Fruit fly (Drosophila melanogaster) whole organism, larva: ENCODE results near the gene CG18095.

ENCODE experiments used
- noc ChIP-seq: fragments of 200-800 bp; sonication (Bioruptor generic); optimal IDR thresholded peaks from 3 replicates; lab custom pipeline; 2019; ENCODE audit warnings: missing biosample characterization, mild to moderate bottlenecking, missing genetic modification characterization, moderate library complexity

The CG18095 gene

dm6 chr2L:14022130-14022735 lies 9.1 kb downstream of the CG18095 start:
- TF ChIP-seq noc (tag; lab: Kevin White, UChicago), result peak; percentile 85

DNA sequence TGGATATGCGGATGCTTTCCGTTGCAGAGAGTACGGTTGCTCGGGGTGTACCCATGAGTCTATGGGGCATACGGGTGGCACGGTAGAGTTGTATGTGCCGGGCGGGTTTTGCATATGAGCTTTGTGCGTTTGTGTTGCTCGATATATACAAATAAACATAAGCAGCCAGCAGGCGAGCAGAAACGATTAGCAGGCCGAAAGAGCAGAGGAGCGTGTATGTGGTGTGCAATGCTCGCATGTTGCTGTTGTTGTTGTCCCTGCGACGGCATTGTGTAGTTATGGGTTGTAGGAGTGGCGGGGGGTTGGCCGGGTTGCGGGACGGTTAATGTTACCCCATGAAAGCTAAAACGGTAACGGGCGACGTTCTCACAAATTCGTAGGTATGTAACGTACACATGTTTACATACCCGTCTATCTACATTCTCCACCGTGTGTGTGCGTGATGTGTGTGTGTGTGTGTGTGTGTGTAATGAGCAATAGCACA lies 9.7 kb downstream of the CG18095 start:
- TF ChIP-seq noc (tag; lab: Kevin White, UChicago), result no peak

DNA sequence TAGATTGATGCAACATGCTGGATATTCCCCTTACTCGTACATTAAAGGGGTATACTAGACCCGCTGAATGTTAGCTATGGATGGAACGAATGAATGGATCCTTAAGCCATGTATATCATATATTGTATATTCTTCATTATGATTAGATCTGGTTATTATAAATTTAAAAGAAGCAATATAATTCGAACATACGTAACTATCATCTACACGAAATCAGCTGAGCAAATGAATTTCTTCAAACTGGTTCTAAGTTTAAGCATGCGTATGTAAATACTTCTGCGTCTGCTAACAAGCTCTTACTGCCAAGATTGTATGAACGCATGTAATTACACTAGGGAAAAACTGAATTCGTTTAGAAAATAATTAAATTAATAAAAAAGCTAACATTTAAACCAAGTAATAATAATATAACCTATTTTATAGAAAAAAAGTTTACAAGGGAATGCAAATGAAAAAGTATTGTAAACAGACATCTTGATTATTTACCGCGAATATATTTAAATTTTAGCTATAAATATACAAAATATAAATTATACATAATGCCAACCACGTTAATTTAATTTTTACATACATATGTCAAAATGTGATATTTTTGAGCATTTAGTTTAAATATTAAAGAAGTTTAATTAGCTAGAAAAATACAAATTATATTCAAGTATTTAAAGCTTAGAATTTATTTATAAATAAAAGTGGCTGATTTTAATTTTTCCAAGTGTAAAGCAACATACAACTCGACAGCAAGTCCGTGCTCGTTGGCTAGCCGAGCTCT lies 10.3 kb downstream of the CG18095 start:
- TF ChIP-seq noc (tag; lab: Kevin White, UChicago), result peak; percentile 44

- TF ChIP-seq noc (tag; lab: Kevin White, UChicago), result no peak
These were observed 10.8 kb downstream of the CG18095 start for dm6 chr2L:14020545-14020874.

DNA sequence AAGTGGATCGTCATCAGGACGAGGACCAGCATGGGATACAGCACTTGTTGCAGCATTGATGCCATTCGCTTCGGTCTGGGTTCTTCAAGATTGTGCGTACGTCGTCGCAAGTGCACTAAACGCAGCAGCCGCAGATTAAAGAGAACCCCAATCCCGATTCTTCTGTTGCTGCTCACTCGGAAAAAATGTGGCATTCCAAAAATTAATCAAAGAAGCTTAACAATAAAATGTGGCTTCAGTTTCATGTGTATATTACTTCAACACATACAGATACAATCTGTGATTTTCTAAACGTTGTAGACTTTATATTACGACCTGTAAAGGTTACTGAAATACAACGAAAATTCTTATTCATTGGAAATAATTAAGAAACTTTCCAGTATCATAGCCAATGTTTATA lies 11.2 kb downstream of the CG18095 start, which contains the start of gene NimC3:
TSS of gene NimC3 (minus strand) at position 101 of the 400 bp plus-strand sequence.
- TF ChIP-seq noc (tag; lab: Kevin White, UChicago), result no peak

dm6 chr2L:14019654-14020053 lies 11.7 kb downstream of the CG18095 start:
- no peak for TF ChIP-seq noc (tag; lab: Kevin White, UChicago)

dm6 chr2L:14015109-14015508 lies 16.2 kb downstream of the CG18095 start:
- TF ChIP-seq noc (tag; lab: Kevin White, UChicago), result no peak

- peak; percentile 62 for TF ChIP-seq noc (tag; lab: Kevin White, UChicago)
These were observed 17.9 kb downstream of the CG18095 start for dm6 chr2L:14013478-14013877.

- TF ChIP-seq noc (tag; lab: Kevin White, UChicago), result no peak
These were observed 18.9 kb downstream of the CG18095 start, which contains the start of gene bgm for dm6 chr2L:14012304-14013054. Gene bgm, plus strand, starts transcription at chr2L:14013004.

dm6 chr2L:14011591-14012303 lies 19.6 kb downstream of the CG18095 start:
- TF ChIP-seq noc (tag; lab: Kevin White, UChicago), result peak; percentile 84

DNA sequence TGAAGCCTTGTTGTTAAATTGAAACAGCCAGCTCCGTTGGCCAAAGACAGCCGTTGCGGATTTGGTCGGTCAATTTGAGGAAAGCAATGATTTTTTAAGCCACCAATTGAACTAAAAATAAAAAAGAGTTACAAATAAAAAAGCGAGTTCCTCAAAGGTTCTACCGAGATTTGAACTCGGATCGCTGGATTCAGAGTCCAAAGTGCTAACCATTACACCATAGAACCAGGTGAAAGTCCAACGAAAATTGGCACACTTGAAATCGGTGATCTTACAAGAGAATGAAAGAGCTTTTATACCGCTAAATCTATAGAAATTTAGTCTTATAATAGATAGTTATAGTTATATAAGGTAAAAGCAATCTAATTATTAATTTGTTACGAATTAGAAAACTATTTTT lies 20.9 kb downstream of the CG18095 start:
- TF ChIP-seq noc (tag; lab: Kevin White, UChicago), result no peak

DNA sequence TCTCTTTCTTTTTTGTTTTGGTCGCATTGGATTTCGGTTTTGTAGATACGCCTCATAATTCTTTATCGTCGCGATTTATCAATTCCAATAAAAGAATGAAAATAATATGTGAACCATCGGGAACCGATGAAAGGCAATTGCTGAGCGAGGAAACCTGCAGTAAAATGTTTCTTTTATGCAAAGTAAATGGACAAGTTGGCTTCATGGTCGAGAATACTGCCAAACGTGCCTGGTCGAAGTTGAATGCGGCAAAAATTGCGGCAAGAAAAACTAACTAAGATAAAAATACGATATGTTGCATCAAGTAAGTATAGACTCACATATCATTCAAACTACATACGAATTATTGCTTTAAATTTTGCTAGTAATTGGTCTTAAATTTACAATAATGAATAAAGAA lies 23.5 kb downstream of the CG18095 start, which contains the start of gene CG42692:
TSS of gene CG42692 (plus strand) at position 301 of the 400 bp plus-strand sequence.
- no peak for TF ChIP-seq noc (tag; lab: Kevin White, UChicago)

DNA sequence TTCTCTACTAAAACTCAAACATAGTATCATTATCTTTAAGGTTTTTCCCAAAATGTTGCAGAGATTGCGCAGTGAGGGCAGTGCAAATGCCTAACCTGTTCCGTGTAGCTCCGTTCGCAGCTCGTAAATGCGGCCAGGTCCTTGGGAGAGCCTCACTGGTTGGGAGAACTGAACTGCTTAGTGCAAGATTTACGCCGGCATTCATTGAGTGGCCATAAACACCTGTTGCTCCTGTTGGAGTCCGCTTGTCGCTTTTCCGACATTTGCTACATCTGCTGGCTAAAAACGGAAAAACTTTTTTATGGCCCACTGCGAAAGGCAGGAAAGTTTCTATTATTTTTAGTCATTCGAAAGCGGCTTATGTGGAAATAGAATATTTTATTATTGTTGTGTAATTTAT lies 29.5 kb downstream of the CG18095 start:
- TF ChIP-seq noc (tag; lab: Kevin White, UChicago), result no peak

DNA sequence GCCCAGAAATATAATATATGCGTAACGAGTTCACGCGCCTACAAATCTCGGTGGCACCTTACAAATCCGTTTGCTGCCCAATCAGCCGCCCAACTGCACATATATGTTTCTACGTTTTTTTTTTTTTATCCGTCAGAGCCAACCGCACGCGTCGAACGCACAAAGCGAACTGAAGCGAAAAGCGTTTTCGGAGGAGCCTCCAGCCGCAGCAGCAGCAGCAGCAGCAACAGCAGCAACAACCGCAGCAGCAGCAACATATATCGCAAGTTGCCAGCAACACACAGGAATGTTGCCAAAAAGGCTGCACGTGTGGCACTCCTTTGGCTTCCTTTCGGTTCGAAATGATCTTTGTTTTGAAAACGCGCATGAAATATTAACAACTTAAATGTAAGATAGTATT lies 30.3 kb downstream of the CG18095 start, which contains the start of gene rk:
TSS of gene rk (minus strand) at position 171 of the 400 bp plus-strand sequence.
- TF ChIP-seq noc (tag; lab: Kevin White, UChicago), result no peak

DNA sequence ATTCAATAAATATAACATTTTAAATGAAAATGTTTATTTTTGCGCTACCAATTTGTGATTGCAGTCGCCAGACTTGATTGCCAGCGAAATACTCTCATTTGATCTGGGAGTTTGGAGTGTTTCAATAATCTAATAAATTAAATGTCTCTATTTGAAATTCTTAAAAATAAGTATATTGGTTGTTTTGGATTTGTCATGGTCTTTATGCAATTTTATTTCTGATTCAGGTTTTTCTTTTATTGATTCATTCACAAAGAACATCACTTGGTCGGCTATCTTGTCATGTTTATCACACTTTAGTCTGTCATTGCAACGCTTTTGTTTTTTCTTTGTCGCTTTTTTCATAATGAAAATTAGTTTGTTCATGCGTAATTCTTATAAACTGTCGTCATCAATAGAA lies 32.4 kb downstream of the CG18095 start:
- no peak for TF ChIP-seq noc (tag; lab: Kevin White, UChicago)
